Worm (Caenorhabditis elegans) whole organism, L2 larva: ENCODE measurements around the gene D1005.10.
A peak's percentile ranks its signal among the peaks of the same experiment; 100 is the strongest.

Experiments
- C34F6.9 ChIP-seq: fragments of 150-350 bp; optimal IDR thresholded peaks from 2 replicates; lab custom pipeline; 2014; ENCODE audit warnings: missing biosample characterization, missing genetic modification characterization
- F13H6.1 ChIP-seq: sonication (generic microtip); optimal IDR thresholded peaks from 2 replicates; lab custom pipeline; 2016; ENCODE audit warnings: missing genetic modification characterization, missing compliant biosample characterization
- R02D3.7 ChIP-seq: fragments of 150-350 bp; optimal IDR thresholded peaks from 2 replicates; lab custom pipeline; 2014; ENCODE audit warnings: missing biosample characterization, missing genetic modification characterization
- Y55F3AM.14 ChIP-seq: fragments of 200-800 bp; sonication (Bioruptor generic); optimal IDR thresholded peaks from 2 replicates; lab custom pipeline; 2018; ENCODE audit warnings: mild to moderate bottlenecking, missing genetic modification characterization, missing compliant biosample characterization
- ZK546.5 ChIP-seq: sonication (generic microtip); optimal IDR thresholded peaks from 2 replicates; lab custom pipeline; 2017; ENCODE audit warnings: missing biosample characterization, missing genetic modification characterization
- alr-1 ChIP-seq: fragments of 150-350 bp; optimal IDR thresholded peaks from 2 replicates; lab custom pipeline; 2014; ENCODE audit warnings: missing biosample characterization, missing genetic modification characterization
- aly-2 ChIP-seq: fragments of 150-350 bp; optimal IDR thresholded peaks from 2 replicates; lab custom pipeline; 2014; ENCODE audit warnings: missing biosample characterization, missing genetic modification characterization
- ama-1 ChIP-seq: fragments of 150-350 bp; optimal IDR thresholded peaks from 2 replicates; lab custom pipeline; 2018; ENCODE audit warnings: inconsistent platforms
- blmp-1 ChIP-seq: sonication (generic microtip); optimal IDR thresholded peaks from 2 replicates; lab custom pipeline; 2017; ENCODE audit warnings: missing genetic modification characterization, mild to moderate bottlenecking, missing compliant biosample characterization, antibody characterized with exemption, moderate library complexity; ENCODE audit not compliant: insufficient read depth
- ceh-16 ChIP-seq: fragments of 150-350 bp; optimal IDR thresholded peaks from 2 replicates; lab custom pipeline; 2014; ENCODE audit warnings: missing biosample characterization, missing genetic modification characterization
- ceh-82 ChIP-seq: fragments of 150-350 bp; optimal IDR thresholded peaks from 2 replicates; lab custom pipeline; 2014; ENCODE audit warnings: missing biosample characterization, missing genetic modification characterization
- crh-2 ChIP-seq: sonication (generic microtip); optimal IDR thresholded peaks from 2 replicates; lab custom pipeline; 2017; ENCODE audit warnings: missing biosample characterization, missing genetic modification characterization
- dmd-4 ChIP-seq: sonication (generic microtip); optimal IDR thresholded peaks from 2 replicates; lab custom pipeline; 2017; ENCODE audit warnings: missing biosample characterization, missing genetic modification characterization
- egl-27 ChIP-seq: sonication (generic microtip); optimal IDR thresholded peaks from 3 replicates; lab custom pipeline; 2017; ENCODE audit warnings: missing biosample characterization, missing genetic modification reagents, missing genetic modification characterization
- elt-1 ChIP-seq: fragments of 150-350 bp; optimal IDR thresholded peaks from 2 replicates; lab custom pipeline; 2014; ENCODE audit warnings: missing biosample characterization, missing genetic modification characterization
- elt-3 ChIP-seq: sonication (generic microtip); optimal IDR thresholded peaks from 2 replicates; lab custom pipeline; 2017; ENCODE audit warnings: missing biosample characterization, missing genetic modification characterization
- fos-1 ChIP-seq: fragments of 150-350 bp; optimal IDR thresholded peaks from 2 replicates; lab custom pipeline; 2014; ENCODE audit warnings: missing biosample characterization, missing genetic modification characterization
- gmeb-1 ChIP-seq: fragments of 150-350 bp; optimal IDR thresholded peaks from 2 replicates; lab custom pipeline; 2014; ENCODE audit warnings: missing biosample characterization, missing genetic modification characterization
- lin-11 ChIP-seq: fragments of 150-350 bp; sonication (generic microtip); optimal IDR thresholded peaks from 2 replicates; lab custom pipeline; 2014; ENCODE audit warnings: missing biosample characterization, missing genetic modification characterization, inconsistent platforms, mixed read lengths
- lin-13 ChIP-seq: fragments of 150-350 bp; optimal IDR thresholded peaks from 2 replicates; lab custom pipeline; 2014; ENCODE audit warnings: missing biosample characterization, missing genetic modification reagents, missing genetic modification characterization
- lin-39 ChIP-seq: fragments of 150-350 bp; optimal IDR thresholded peaks from 2 replicates; lab custom pipeline; 2014; ENCODE audit warnings: missing biosample characterization, missing genetic modification reagents, missing genetic modification characterization
- lsy-2 ChIP-seq, 2 experiments: fragments of 150-350 bp in 1 of 2; sonication (generic microtip) in 1 of 2; optimal IDR thresholded peaks; 2 replicates each; lab custom pipeline; 2014 to 2017; ENCODE audit warnings: missing biosample characterization in 2 of 2, missing genetic modification characterization in 2 of 2
- mab-5 ChIP-seq: fragments of 150-350 bp; optimal IDR thresholded peaks from 2 replicates; lab custom pipeline; 2014; ENCODE audit warnings: missing biosample characterization, missing genetic modification characterization
- mbf-1 ChIP-seq: sonication (generic microtip); optimal IDR thresholded peaks from 2 replicates; lab custom pipeline; 2017; ENCODE audit warnings: missing biosample characterization, missing genetic modification characterization
- mdl-1 ChIP-seq, 2 experiments: fragments of 150-350 bp in 1 of 2; sonication (generic microtip) in 1 of 2; optimal IDR thresholded peaks; 2 replicates each; lab custom pipeline; 2017; ENCODE audit warnings: missing biosample characterization in 2 of 2, missing genetic modification characterization in 2 of 2
- nhr-10 ChIP-seq: sonication (generic microtip); optimal IDR thresholded peaks from 2 replicates; lab custom pipeline; 2017; ENCODE audit warnings: missing biosample characterization, missing genetic modification characterization
- nhr-11 ChIP-seq: fragments of 150-350 bp; optimal IDR thresholded peaks from 2 replicates; lab custom pipeline; 2014; ENCODE audit warnings: missing biosample characterization, missing genetic modification characterization
- nhr-12 ChIP-seq: fragments of 150-350 bp; optimal IDR thresholded peaks from 2 replicates; lab custom pipeline; 2014; ENCODE audit warnings: missing biosample characterization, missing genetic modification characterization
- nhr-129 ChIP-seq: fragments of 150-350 bp; optimal IDR thresholded peaks from 2 replicates; lab custom pipeline; 2014; ENCODE audit warnings: missing biosample characterization, missing genetic modification characterization
- nhr-21 ChIP-seq: fragments of 150-350 bp; optimal IDR thresholded peaks from 2 replicates; lab custom pipeline; 2014; ENCODE audit warnings: missing biosample characterization, missing genetic modification characterization
- nhr-23 ChIP-seq: fragments of 150-350 bp; optimal IDR thresholded peaks from 2 replicates; lab custom pipeline; 2014; ENCODE audit warnings: missing biosample characterization, missing genetic modification reagents, missing genetic modification characterization
- nhr-237 ChIP-seq: fragments of 150-350 bp; optimal IDR thresholded peaks from 2 replicates; lab custom pipeline; 2014; ENCODE audit warnings: missing biosample characterization, missing genetic modification characterization
- nhr-25 ChIP-seq: fragments of 150-350 bp; sonication (generic microtip); optimal IDR thresholded peaks from 3 replicates; lab custom pipeline; 2014; ENCODE audit warnings: missing biosample characterization, missing genetic modification characterization
- nhr-6 ChIP-seq: fragments of 150-350 bp; optimal IDR thresholded peaks from 2 replicates; lab custom pipeline; 2014; ENCODE audit warnings: missing biosample characterization, missing genetic modification characterization
- nhr-77 ChIP-seq: fragments of 150-350 bp; optimal IDR thresholded peaks from 2 replicates; lab custom pipeline; 2014; ENCODE audit warnings: missing biosample characterization, missing genetic modification characterization
- peb-1 ChIP-seq: fragments of 150-350 bp; optimal IDR thresholded peaks from 2 replicates; lab custom pipeline; 2014; ENCODE audit warnings: missing biosample characterization, missing genetic modification characterization
- sem-4 ChIP-seq: fragments of 150-350 bp; optimal IDR thresholded peaks from 2 replicates; lab custom pipeline; 2014; ENCODE audit warnings: missing biosample characterization, missing genetic modification reagents, missing genetic modification characterization
- skn-1 ChIP-seq: sonication (generic microtip); optimal IDR thresholded peaks from 2 replicates; lab custom pipeline; 2017; ENCODE audit warnings: missing biosample characterization, missing genetic modification characterization
- sma-3 ChIP-seq: sonication (generic microtip); optimal IDR thresholded peaks from 2 replicates; lab custom pipeline; 2016; ENCODE audit warnings: missing genetic modification reagents, missing genetic modification characterization, missing compliant biosample characterization
- sma-9 ChIP-seq, 2 experiments: fragments of 150-350 bp in 1 of 2; sonication (generic microtip) in 1 of 2; optimal IDR thresholded peaks; 2 replicates each; lab custom pipeline; 2014 to 2016; ENCODE audit warnings: missing genetic modification characterization in 2 of 2, mild to moderate bottlenecking in 1 of 2, missing biosample characterization in 1 of 2, missing compliant biosample characterization in 1 of 2, missing genetic modification reagents in 1 of 2, moderate library complexity in 1 of 2
- snpc-4 ChIP-seq: fragments of 150-350 bp; optimal IDR thresholded peaks from 2 replicates; lab custom pipeline; 2014; ENCODE audit warnings: missing biosample characterization, missing genetic modification characterization
- unc-39 ChIP-seq: fragments of 150-350 bp; optimal IDR thresholded peaks from 2 replicates; lab custom pipeline; 2014; ENCODE audit warnings: missing biosample characterization, missing genetic modification characterization
- unc-55 ChIP-seq: fragments of 150-350 bp; sonication (generic microtip); optimal IDR thresholded peaks from 3 replicates; lab custom pipeline; 2014; ENCODE audit warnings: missing biosample characterization, missing genetic modification reagents, missing genetic modification characterization
- unc-62 ChIP-seq: fragments of 150-350 bp; optimal IDR thresholded peaks from 2 replicates; lab custom pipeline; 2014; ENCODE audit warnings: missing biosample characterization, missing genetic modification reagents, missing genetic modification characterization
- zag-1 ChIP-seq: fragments of 150-350 bp; optimal IDR thresholded peaks from 2 replicates; lab custom pipeline; 2014; ENCODE audit warnings: missing biosample characterization, missing genetic modification characterization
- ztf-1 ChIP-seq: fragments of 200-800 bp; sonication (Bioruptor generic); conservative IDR thresholded peaks from 2 replicates; pipeline ENCODE4 v1.3.6; 2022; ENCODE audit warnings: missing genetic modification characterization, missing compliant biosample characterization
- ztf-11 ChIP-seq: sonication (generic microtip); optimal IDR thresholded peaks from 2 replicates; lab custom pipeline; 2017; ENCODE audit warnings: missing biosample characterization, missing genetic modification characterization
- ztf-4 ChIP-seq: fragments of 150-350 bp; optimal IDR thresholded peaks from 2 replicates; lab custom pipeline; 2014; ENCODE audit warnings: missing biosample characterization, missing genetic modification characterization

Gene D1005.10

ce11 chrX:1503698-1504501 lies 17.9 kb upstream of the D1005.10 start:
- TF ChIP-seq ztf-1 (no peak), snpc-4 (no peak), mbf-1 (tag; lab: Kevin White, UChicago) (no peak), gmeb-1 (tag; lab: Kevin White, UChicago) (peak; percentile 69), sma-9 (GFP tag; optimal IDR thresholded peaks at IDR 0.05; lab: Kevin White, UChicago) (peak; percentile 0), sma-9 (tag; optimal IDR thresholded peaks at IDR 0.05; lab: Kevin White, UChicago) (no peak), mdl-1 (tag; optimal IDR thresholded peaks at IDR 0.05; lab: Kevin White, UChicago) (no peak), ZK546.5 (no peak), crh-2 (tag; lab: Kevin White, UChicago) (peak; percentile 57), mab-5 (tag; lab: Kevin White, UChicago) (no peak), fos-1 (tag; lab: Kevin White, UChicago) (no peak), ceh-16 (tag; lab: Kevin White, UChicago) (no peak), nhr-10 (no peak), nhr-12 (tag; lab: Kevin White, UChicago) (no peak), sem-4 (tag; lab: Kevin White, UChicago) (peak; percentile 30), nhr-237 (tag; lab: Kevin White, UChicago) (no peak), elt-3 (tag; lab: Kevin White, UChicago) (no peak), nhr-129 (peak; percentile 72), aly-2 (tag; lab: Kevin White, UChicago) (no peak), lin-39 (tag; lab: Kevin White, UChicago) (no peak), peb-1 (no peak), lin-13 (GFP tag; lab: Kevin White, UChicago) (peak; percentile 41), R02D3.7 (tag; lab: Kevin White, UChicago) (no peak), skn-1 (tag; lab: Kevin White, UChicago) (peak; percentile 57), unc-39 (tag; lab: Kevin White, UChicago) (no peak), zag-1 (no peak), unc-62 (GFP tag; lab: Kevin White, UChicago) (no peak), ceh-82 (tag; lab: Kevin White, UChicago) (no peak), blmp-1 (tag; lab: Kevin White, UChicago) (peak; percentile 51), unc-55 (GFP tag; lab: Kevin White, UChicago) (no peak), elt-1 (no peak), lsy-2 (tag; optimal IDR thresholded peaks at IDR 0.05; lab: Kevin White, UChicago) (peak in 1 of 2 experiments; percentile 64), egl-27 (tag; lab: Kevin White, UChicago) (no peak), Y55F3AM.14 (GFP tag; lab: Kevin White, UChicago) (peak; percentile 50), nhr-77 (tag; lab: Kevin White, UChicago) (no peak), nhr-25 (no peak), nhr-23 (no peak), nhr-21 (tag; lab: Kevin White, UChicago) (peak; percentile 23), lin-11 (no peak), ztf-11 (tag; lab: Kevin White, UChicago) (no peak), ztf-4 (tag; lab: Kevin White, UChicago) (peak; percentile 92), sma-3 (GFP tag; lab: Kevin White, UChicago) (peak; percentile 73), ama-1 (lab: Kevin White, UChicago) (peak; percentile 94), alr-1 (tag; lab: Kevin White, UChicago) (no peak), nhr-11 (no peak), nhr-6 (no peak), C34F6.9 (tag; lab: Kevin White, UChicago) (peak; percentile 58), F13H6.1 (tag; lab: Kevin White, UChicago) (no peak), dmd-4 (tag; lab: Kevin White, UChicago) (no peak)
